Fruit fly (Drosophila melanogaster) whole organism, embryonic: ENCODE results near the gene Nf-YA.

Source experiments
- Aef1 ChIP-seq: fragments of 200-800 bp; sonication (Bioruptor generic); IDR thresholded peaks from 3 replicates; pipeline ENCODE4 v1.3.6; 2022; ENCODE audit warnings: missing biosample characterization, missing genetic modification characterization
- Bdp1 ChIP-seq: fragments of 200-800 bp; sonication (Bioruptor generic); optimal IDR thresholded peaks from 3 replicates; lab custom pipeline; 2016; ENCODE audit warnings: missing biosample characterization, missing genetic modification characterization
- CG10147 ChIP-seq: fragments of 200-800 bp; sonication (Bioruptor generic); optimal IDR thresholded peaks from 2 replicates; lab custom pipeline; 2019; ENCODE audit warnings: missing biosample characterization, mild to moderate bottlenecking, missing genetic modification characterization, moderate library complexity
- CG10366 ChIP-seq: fragments of 200-800 bp; sonication (Bioruptor generic); IDR thresholded peaks from 2 replicates; pipeline ENCODE4 v1.3.6; 2022; ENCODE audit warnings: missing biosample characterization, missing genetic modification characterization
- CG10654 ChIP-seq: fragments of 200-800 bp; sonication (Bioruptor generic); optimal IDR thresholded peaks from 2 replicates; lab custom pipeline; 2016; ENCODE audit warnings: missing biosample characterization, missing genetic modification characterization
- CG11456 ChIP-seq: fragments of 200-800 bp; sonication (Bioruptor generic); IDR thresholded peaks from 3 replicates; pipeline ENCODE4 v1.3.6; 2022; ENCODE audit warnings: missing biosample characterization, missing genetic modification characterization
- CG13424 ChIP-seq: fragments of 200-800 bp; sonication (Bioruptor generic); optimal IDR thresholded peaks from 2 replicates; lab custom pipeline; 2019; ENCODE audit warnings: missing biosample characterization, mild to moderate bottlenecking, missing genetic modification characterization, moderate library complexity
- CG13775 ChIP-seq: fragments of 200-800 bp; sonication (Bioruptor generic); optimal IDR thresholded peaks from 3 replicates; lab custom pipeline; 2017; ENCODE audit warnings: missing biosample characterization, mild to moderate bottlenecking, missing genetic modification characterization
- CG17359 ChIP-seq: fragments of 200-800 bp; sonication (Bioruptor generic); optimal IDR thresholded peaks from 3 replicates; lab custom pipeline; 2018; ENCODE audit warnings: missing biosample characterization, mild to moderate bottlenecking, missing genetic modification characterization, moderate library complexity
- CG3065 ChIP-seq: fragments of 200-800 bp; sonication (Bioruptor generic); optimal IDR thresholded peaks from 2 replicates; lab custom pipeline; 2016; ENCODE audit warnings: missing biosample characterization, missing genetic modification characterization
- CG32772 ChIP-seq: fragments of 200-800 bp; sonication (Bioruptor generic); IDR thresholded peaks from 2 replicates; pipeline ENCODE4 v1.3.6; 2022; ENCODE audit warnings: missing biosample characterization, missing genetic modification characterization
- CG4707 ChIP-seq: fragments of 200-800 bp; sonication (Bioruptor generic); optimal IDR thresholded peaks from 2 replicates; lab custom pipeline; 2018; ENCODE audit warnings: missing biosample characterization, mild to moderate bottlenecking, missing genetic modification characterization, moderate library complexity
- CG6654 ChIP-seq: fragments of 200-800 bp; sonication (Bioruptor generic); optimal IDR thresholded peaks from 2 replicates; lab custom pipeline; 2017; ENCODE audit warnings: missing biosample characterization, mild to moderate bottlenecking, missing genetic modification characterization
- CG8388 ChIP-seq: fragments of 200-800 bp; sonication (Bioruptor generic); optimal IDR thresholded peaks from 2 replicates; lab custom pipeline; 2019; ENCODE audit warnings: missing biosample characterization, mild to moderate bottlenecking, missing genetic modification characterization, moderate library complexity
- CG8924 ChIP-seq: fragments of 200-800 bp; optimal IDR thresholded peaks from 3 replicates; lab custom pipeline; 2019; ENCODE audit warnings: missing biosample characterization, mild to moderate bottlenecking, missing genetic modification characterization, moderate library complexity
- CG9727 ChIP-seq: fragments of 200-800 bp; sonication (Bioruptor generic); optimal IDR thresholded peaks from 3 replicates; lab custom pipeline; 2017; ENCODE audit warnings: missing biosample characterization, mild to moderate bottlenecking, missing genetic modification characterization
- Chrac-16 ChIP-seq: fragments of 200-800 bp; sonication (Bioruptor generic); optimal IDR thresholded peaks from 3 replicates; lab custom pipeline; 2016; ENCODE audit warnings: missing biosample characterization, missing genetic modification characterization
- Dad ChIP-seq: fragments of 200-800 bp; sonication (Bioruptor generic); optimal IDR thresholded peaks from 3 replicates; lab custom pipeline; 2016; ENCODE audit warnings: missing biosample characterization, missing genetic modification characterization
- Dip3 ChIP-seq: fragments of 200-800 bp; sonication (Bioruptor generic); optimal IDR thresholded peaks from 3 replicates; lab custom pipeline; 2016; ENCODE audit warnings: missing biosample characterization, missing genetic modification characterization
- ERR ChIP-seq: fragments of 200-800 bp; sonication (Bioruptor generic); optimal IDR thresholded peaks from 2 replicates; lab custom pipeline; 2016; ENCODE audit warnings: missing biosample characterization, missing genetic modification characterization
- Elba2 ChIP-seq: fragments of 200-800 bp; sonication (Bioruptor generic); optimal IDR thresholded peaks from 3 replicates; lab custom pipeline; 2016; ENCODE audit warnings: missing biosample characterization, missing genetic modification characterization
- Fer1 ChIP-seq: fragments of 200-800 bp; sonication (Bioruptor generic); optimal IDR thresholded peaks from 2 replicates; lab custom pipeline; 2017; ENCODE audit warnings: missing biosample characterization, mild to moderate bottlenecking, missing genetic modification characterization
- HmgZ ChIP-seq: fragments of 200-800 bp; sonication (Bioruptor generic); optimal IDR thresholded peaks from 2 replicates; lab custom pipeline; 2018; ENCODE audit warnings: missing biosample characterization, mild to moderate bottlenecking, missing genetic modification characterization
- MTF-1 ChIP-seq: fragments of 200-800 bp; sonication (Bioruptor generic); optimal IDR thresholded peaks from 2 replicates; lab custom pipeline; 2018; ENCODE audit warnings: missing biosample characterization, mild to moderate bottlenecking, missing genetic modification characterization, borderline replicate concordance
- Mes4 ChIP-seq: fragments of 200-800 bp; sonication (Bioruptor generic); optimal IDR thresholded peaks from 2 replicates; lab custom pipeline; 2016; ENCODE audit warnings: missing biosample characterization, missing genetic modification characterization
- Ravus ChIP-seq: fragments of 200-800 bp; sonication (Bioruptor generic); IDR thresholded peaks from 2 replicates; pipeline ENCODE4 v1.3.6; 2022; ENCODE audit warnings: missing biosample characterization, missing genetic modification characterization
- Sry-β ChIP-seq: fragments of 200-800 bp; sonication (Bioruptor generic); optimal IDR thresholded peaks from 2 replicates; lab custom pipeline; 2018; ENCODE audit warnings: missing biosample characterization, mild to moderate bottlenecking, missing genetic modification characterization, moderate library complexity
- Xbp1 ChIP-seq: fragments of 200-800 bp; sonication (Bioruptor generic); optimal IDR thresholded peaks from 3 replicates; lab custom pipeline; 2016; ENCODE audit warnings: missing biosample characterization, mild to moderate bottlenecking, missing genetic modification characterization
- gce ChIP-seq: fragments of 200-800 bp; sonication (Bioruptor generic); IDR thresholded peaks from 3 replicates; pipeline ENCODE4 v1.3.6; 2022; ENCODE audit warnings: missing biosample characterization, missing genetic modification characterization
- gfzf ChIP-seq: fragments of 200-800 bp; sonication (Bioruptor generic); optimal IDR thresholded peaks from 2 replicates; lab custom pipeline; 2016; ENCODE audit warnings: missing biosample characterization, mild to moderate bottlenecking, missing genetic modification characterization, moderate library complexity
- gsb ChIP-seq: fragments of 200-800 bp; sonication (Bioruptor generic); IDR thresholded peaks from 2 replicates; pipeline ENCODE4 v1.3.6; 2022; ENCODE audit warnings: missing biosample characterization, missing genetic modification characterization
- kah ChIP-seq: fragments of 200-800 bp; sonication (Bioruptor generic); optimal IDR thresholded peaks from 2 replicates; lab custom pipeline; 2018; ENCODE audit warnings: missing biosample characterization, mild to moderate bottlenecking, missing genetic modification characterization
- lmd ChIP-seq: fragments of 200-800 bp; sonication (Bioruptor generic); IDR thresholded peaks from 2 replicates; pipeline ENCODE4 v1.3.6; 2022; ENCODE audit warnings: missing biosample characterization, missing genetic modification characterization
- luna ChIP-seq: fragments of 200-800 bp; sonication (Bioruptor generic); optimal IDR thresholded peaks from 2 replicates; lab custom pipeline; 2016; ENCODE audit warnings: missing biosample characterization, missing genetic modification characterization
- oc ChIP-seq: fragments of 200-800 bp; sonication (Bioruptor generic); optimal IDR thresholded peaks from 2 replicates; lab custom pipeline; 2018; ENCODE audit warnings: missing biosample characterization, mild to moderate bottlenecking, missing genetic modification characterization, moderate library complexity
- otp ChIP-seq: fragments of 200-800 bp; sonication (Bioruptor generic); IDR thresholded peaks from 3 replicates; pipeline ENCODE4, ENCODE4 v1.3.6; 2022; ENCODE audit warnings: missing biosample characterization, missing genetic modification characterization
- pho ChIP-seq: fragments of 200-800 bp; sonication (Bioruptor generic); optimal IDR thresholded peaks from 2 replicates; lab custom pipeline; 2016; ENCODE audit warnings: missing biosample characterization, missing genetic modification characterization
- rib ChIP-seq: fragments of 200-800 bp; sonication (Bioruptor generic); IDR thresholded peaks from 2 replicates; pipeline ENCODE4 v1.3.6; 2022; ENCODE audit warnings: missing biosample characterization, missing genetic modification characterization
- sob ChIP-seq: fragments of 200-800 bp; sonication (Bioruptor generic); IDR thresholded peaks from 2 replicates; pipeline ENCODE4 v1.3.6; 2022; ENCODE audit warnings: missing biosample characterization, missing genetic modification characterization
- ssp ChIP-seq: fragments of 200-800 bp; sonication (Bioruptor generic); IDR thresholded peaks from 2 replicates; pipeline ENCODE4 v1.3.6; 2022; ENCODE audit warnings: missing biosample characterization, missing genetic modification characterization
- tap ChIP-seq: fragments of 200-800 bp; optimal IDR thresholded peaks from 3 replicates; lab custom pipeline; 2019; ENCODE audit warnings: missing biosample characterization, mild to moderate bottlenecking, missing genetic modification characterization, moderate library complexity
- zf30C ChIP-seq: fragments of 200-800 bp; sonication (Bioruptor generic); optimal IDR thresholded peaks from 3 replicates; lab custom pipeline; 2018; ENCODE audit warnings: missing biosample characterization, mild to moderate bottlenecking, missing genetic modification characterization

Nf-YA gene

dm6 chr3L:9402157-9402890, 39.7 kb downstream of the Nf-YA start, which contains the start of gene eIF4E1 (continued):
- TF ChIP-seq rib (GFP tag; lab: Robert Waterston, UW) (no peak), CG13775 (GFP tag; lab: Kevin White, UChicago) (peak; percentile 8), ERR (GFP tag; lab: Kevin White, UChicago) (peak; percentile 3), CG10147 (GFP tag; lab: Kevin White, UChicago) (peak; percentile 14), sob (GFP tag; lab: Robert Waterston, UW) (peak; percentile 41), CG10366 (GFP tag; lab: Robert Waterston, UW) (no peak), CG11456 (GFP tag; lab: Robert Waterston, UW) (no peak), pho (GFP tag; lab: Kevin White, UChicago) (no peak), CG10654 (GFP tag; lab: Kevin White, UChicago) (no peak), Bdp1 (GFP tag; lab: Kevin White, UChicago) (no peak), CG9727 (GFP tag; lab: Kevin White, UChicago) (no peak), HmgZ (tag; lab: Kevin White, UChicago) (peak; percentile 42), CG17359 (tag; lab: Kevin White, UChicago) (no peak), Dip3 (GFP tag; lab: Kevin White, UChicago) (no peak), Elba2 (GFP tag; lab: Kevin White, UChicago) (peak; percentile 75), kah (GFP tag; lab: Kevin White, UChicago) (no peak), Fer1 (GFP tag; lab: Kevin White, UChicago) (no peak), lmd (GFP tag; lab: Robert Waterston, UW) (no peak), Dad (GFP tag; lab: Kevin White, UChicago) (peak; percentile 35), CG32772 (GFP tag; lab: Robert Waterston, UW) (no peak), gsb (GFP tag; lab: Robert Waterston, UW) (no peak), Ravus (no peak), gfzf (GFP tag; lab: Kevin White, UChicago) (peak; percentile 75), Sry-β (GFP tag; lab: Kevin White, UChicago) (no peak), CG13424 (tag; lab: Kevin White, UChicago) (no peak), CG8924 (tag; lab: Kevin White, UChicago) (no peak), CG8388 (GFP tag; lab: Kevin White, UChicago) (no peak), gce (GFP tag; lab: Robert Waterston, UW) (no peak), otp (GFP tag; lab: Robert Waterston, UW) (no peak; the same call in 2 of the 3 replicates), tap (tag; lab: Kevin White, UChicago) (no peak), oc (tag; lab: Kevin White, UChicago) (no peak), CG6654 (GFP tag; lab: Kevin White, UChicago) (no peak), zf30C (GFP tag; lab: Kevin White, UChicago) (no peak), luna (GFP tag; lab: Kevin White, UChicago) (no peak), MTF-1 (no peak), Mes4 (GFP tag; lab: Kevin White, UChicago) (no peak), Chrac-16 (GFP tag; lab: Kevin White, UChicago) (no peak), CG3065 (GFP tag; lab: Kevin White, UChicago) (no peak), Xbp1 (GFP tag; lab: Kevin White, UChicago) (peak; percentile 46), CG4707 (no peak), Aef1 (no peak), ssp (peak; percentile 38)
